Fruit fly (Drosophila melanogaster): ENCODE data around the gene CtsL4.

CtsL4 gene

DNA sequence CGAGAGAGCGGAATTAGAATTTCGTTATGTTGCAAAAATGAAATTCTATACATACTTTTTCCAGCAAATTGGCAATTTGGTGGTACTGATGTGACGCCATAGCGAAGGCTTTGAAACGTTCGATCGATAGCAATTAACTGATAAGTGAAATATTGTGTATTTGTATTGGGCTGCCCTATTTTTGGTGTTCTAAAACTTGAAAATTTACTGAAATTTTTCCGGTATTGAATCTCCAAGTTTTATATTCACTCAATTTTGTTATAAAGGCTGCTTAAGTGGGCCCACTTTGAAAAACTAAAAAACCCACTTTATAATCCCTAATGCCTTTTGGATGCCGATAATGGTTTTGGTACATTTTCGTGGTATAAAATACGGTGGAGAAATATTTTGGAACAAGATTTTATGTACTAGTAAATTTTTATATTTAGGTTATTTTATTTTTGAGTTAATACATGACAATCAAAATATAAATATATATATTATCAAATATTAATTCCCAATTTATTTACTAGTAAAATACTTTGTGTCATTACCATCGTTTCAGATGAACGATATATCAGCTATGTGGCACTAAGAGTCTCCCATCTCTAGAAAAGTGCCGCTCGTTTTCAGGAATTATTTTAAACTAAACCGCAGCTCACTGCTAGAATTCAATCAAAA, 6.1 kb upstream of the CtsL4 start, which contains the start of the genes Cand1 and pim (continued):
- TF ChIP-seq emc (GFP tag; optimal IDR thresholded peaks at IDR 0.05) (no peak), al (GFP tag; IDR thresholded peaks at IDR 0.05) (no peak), ind (GFP tag; optimal IDR thresholded peaks at IDR 0.05) (no peak), nerfin-1 (tag; optimal IDR thresholded peaks at IDR 0.05) (peak; percentile 26), Side (GFP tag; optimal IDR thresholded peaks at IDR 0.05) (no peak), nau (GFP tag; optimal IDR thresholded peaks at IDR 0.05) (no peak), prd (optimal IDR thresholded peaks at IDR 0.05) (no peak), prd (GFP tag; IDR thresholded peaks at IDR 0.05) (no peak), MESR4 (GFP tag; optimal IDR thresholded peaks at IDR 0.05) (peak; percentile 57), TFAM (GFP tag; optimal IDR thresholded peaks at IDR 0.05) (no peak), gcm (GFP tag; optimal IDR thresholded peaks at IDR 0.05) (no peak), ken (GFP tag; IDR thresholded peaks at IDR 0.05) (no peak), CG12391 (tag; optimal IDR thresholded peaks at IDR 0.05) (peak; percentile 59), CG6854 (GFP tag; optimal IDR thresholded peaks at IDR 0.05) (no peak), Dp (GFP tag; optimal IDR thresholded peaks at IDR 0.05) (peak; percentile 77), CG11695 (GFP tag; IDR thresholded peaks at IDR 0.05) (no peak), gem (tag; optimal IDR thresholded peaks at IDR 0.05) (no peak), kni (GFP tag; optimal IDR thresholded peaks at IDR 0.05) (no peak), Max (GFP tag; optimal IDR thresholded peaks at IDR 0.05) (no peak), chinmo (GFP tag; IDR thresholded peaks at IDR 0.05; ENCODE audit: partially characterized antibody) (0 out of 4 replicates have a peak, but pooled peaks have one; percentile 38), Doc3 (GFP tag; IDR thresholded peaks at IDR 0.05; ENCODE audit: partially characterized antibody) (peak; percentile 64; the same call in 2 of the 3 replicates), phol (tag; optimal IDR thresholded peaks at IDR 0.05) (peak; percentile 57), Nf-YB (GFP tag; optimal IDR thresholded peaks at IDR 0.05) (no peak), chm (GFP tag; IDR thresholded peaks at IDR 0.05) (no peak), CG3163 (GFP tag; optimal IDR thresholded peaks at IDR 0.05) (no peak), amos (GFP tag; IDR thresholded peaks at IDR 0.05; ENCODE audit: partially characterized antibody) (peak; percentile 71), CG17912 (GFP tag; optimal IDR thresholded peaks at IDR 0.05) (no peak), sqz (GFP tag; optimal IDR thresholded peaks at IDR 0.05) (no peak), Mrtf (GFP tag; IDR thresholded peaks at IDR 0.05) (no peak), CG10565 (GFP tag; optimal IDR thresholded peaks at IDR 0.05) (no peak), toy (GFP tag; IDR thresholded peaks at IDR 0.05) (no peak), CG6254 (GFP tag; optimal IDR thresholded peaks at IDR 0.05) (no peak), CTCF (GFP tag; optimal IDR thresholded peaks at IDR 0.05) (no peak), CHES-1-like (GFP tag; optimal IDR thresholded peaks at IDR 0.05) (no peak), CG17829 (tag; optimal IDR thresholded peaks at IDR 0.05) (peak; percentile 69), Nf-YA (GFP tag; IDR thresholded peaks at IDR 0.05) (no peak), salm (tag; optimal IDR thresholded peaks at IDR 0.05) (no peak), dpn (GFP tag; optimal IDR thresholded peaks at IDR 0.05) (peak in 1 of 2 experiments; percentile 12), CG11696 (GFP tag; IDR thresholded peaks at IDR 0.05) (no peak), dm (GFP tag; optimal IDR thresholded peaks at IDR 0.05) (no peak), odd (GFP tag; optimal IDR thresholded peaks at IDR 0.05) (no peak), CG3281 (GFP tag; optimal IDR thresholded peaks at IDR 0.05) (no peak), HHEX (GFP tag; optimal IDR thresholded peaks at IDR 0.05) (no peak), crc (GFP tag; optimal IDR thresholded peaks at IDR 0.05) (no peak), nom (GFP tag; optimal IDR thresholded peaks at IDR 0.05) (no peak), CG3838 (GFP tag; optimal IDR thresholded peaks at IDR 0.05) (no peak), CG31388 (GFP tag; optimal IDR thresholded peaks at IDR 0.05) (no peak), CG17612 (GFP tag; IDR thresholded peaks at IDR 0.05) (no peak), gcm2 (GFP tag; optimal IDR thresholded peaks at IDR 0.05) (no peak), D19B (GFP tag; optimal IDR thresholded peaks at IDR 0.05) (no peak), CG4328 (GFP tag; optimal IDR thresholded peaks at IDR 0.05) (no peak)
